Worm (Caenorhabditis elegans) whole organism, L3 larva: ENCODE measurements around the gene srab-4.

ENCODE experiments used
- aly-2 ChIP-seq: fragments of 150-350 bp; optimal IDR thresholded peaks from 2 replicates; lab custom pipeline; 2014; ENCODE audit warnings: missing biosample characterization, missing genetic modification characterization
- ama-1 ChIP-seq: fragments of 150-350 bp; optimal IDR thresholded peaks from 2 replicates; lab custom pipeline; 2018
- egl-27 ChIP-seq: sonication (generic microtip); optimal IDR thresholded peaks from 4 replicates; lab custom pipeline; 2017; ENCODE audit warnings: missing biosample characterization, missing genetic modification reagents, missing genetic modification characterization
- elt-1 ChIP-seq: fragments of 150-350 bp; optimal IDR thresholded peaks from 2 replicates; lab custom pipeline; 2014; ENCODE audit warnings: missing biosample characterization, missing genetic modification characterization
- nhr-77 ChIP-seq: fragments of 150-350 bp; optimal IDR thresholded peaks from 2 replicates; lab custom pipeline; 2014; ENCODE audit warnings: missing biosample characterization, missing genetic modification characterization
- pha-4 ChIP-seq: fragments of 150-350 bp; optimal IDR thresholded peaks from 2 replicates; lab custom pipeline; 2014; ENCODE audit warnings: missing biosample characterization, missing genetic modification reagents, missing genetic modification characterization
- tbx-2 ChIP-seq: sonication (generic microtip); optimal IDR thresholded peaks from 2 replicates; lab custom pipeline; 2016; ENCODE audit warnings: mild to moderate bottlenecking, missing genetic modification characterization, missing compliant biosample characterization

DNA sequence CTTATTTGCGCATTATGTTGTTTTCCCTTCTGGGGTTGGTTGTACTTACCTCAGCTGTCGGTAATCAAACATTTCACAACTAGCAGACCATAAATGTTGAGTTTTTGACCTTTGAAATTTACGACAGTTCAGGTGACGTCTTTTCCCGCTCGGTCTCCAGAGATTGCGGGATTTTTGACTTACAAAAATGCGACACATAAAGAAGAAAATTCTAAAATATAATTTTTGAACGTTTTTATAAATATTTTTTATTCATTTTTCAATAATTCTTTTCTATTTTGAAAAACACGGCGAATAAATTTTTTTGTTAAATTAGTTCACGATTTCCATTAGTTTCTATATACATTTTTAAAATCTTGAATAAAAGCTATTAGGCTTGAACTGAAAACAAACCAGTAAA, 21.1 kb upstream of the srab-4 start, which contains the start of gene nhr-161:
- TF ChIP-seq ama-1 (lab: Kevin White, UChicago) (no peak), elt-1 (tag; lab: Kevin White, UChicago) (no peak), pha-4 (tag; lab: Kevin White, UChicago) (no peak), aly-2 (tag; lab: Kevin White, UChicago) (no peak), nhr-77 (tag; lab: Kevin White, UChicago) (no peak), tbx-2 (no peak), egl-27 (no peak)
